Worm (Caenorhabditis elegans) whole organism, mixed stage, embryonic: ENCODE measurements around the gene sri-4.

Experiments
- blmp-1 ChIP-seq: fragments of 150-350 bp; optimal IDR thresholded peaks from 2 replicates; lab custom pipeline; 2014; ENCODE audit warnings: missing biosample characterization, missing genetic modification characterization
- drap-1 ChIP-seq: fragments of 200-800 bp; sonication (Bioruptor generic); optimal IDR thresholded peaks from 3 replicates; lab custom pipeline; 2018; ENCODE audit warnings: mild to moderate bottlenecking, missing genetic modification characterization, missing compliant biosample characterization
- elt-1 ChIP-seq: sonication (generic microtip); optimal IDR thresholded peaks from 2 replicates; lab custom pipeline; 2017; ENCODE audit warnings: missing genetic modification characterization, mild to moderate bottlenecking, missing compliant biosample characterization, antibody characterized with exemption, moderate library complexity, borderline replicate concordance; ENCODE audit not compliant: insufficient read depth
- lsy-2 ChIP-seq: fragments of 150-350 bp; optimal IDR thresholded peaks from 2 replicates; lab custom pipeline; 2014; ENCODE audit warnings: missing biosample characterization, missing genetic modification characterization
- nhr-12 ChIP-seq: fragments of 150-350 bp; optimal IDR thresholded peaks from 2 replicates; lab custom pipeline; 2014; ENCODE audit warnings: missing biosample characterization, missing genetic modification characterization
- nhr-237 ChIP-seq: fragments of 150-350 bp; optimal IDR thresholded peaks from 2 replicates; lab custom pipeline; 2014; ENCODE audit warnings: missing biosample characterization, missing genetic modification characterization
- nhr-28 ChIP-seq: fragments of 150-350 bp; optimal IDR thresholded peaks from 2 replicates; lab custom pipeline; 2014; ENCODE audit warnings: missing biosample characterization, missing genetic modification characterization
- nhr-76 ChIP-seq: sonication (generic microtip); optimal IDR thresholded peaks from 2 replicates; lab custom pipeline; 2017; ENCODE audit warnings: missing biosample characterization, missing genetic modification characterization
- pha-4 ChIP-seq: fragments of 150-350 bp; optimal IDR thresholded peaks from 2 replicates; lab custom pipeline; 2018; ENCODE audit warnings: missing biosample characterization, missing genetic modification reagents, missing genetic modification characterization
- sem-2 ChIP-seq: fragments of 200-800 bp; sonication (Bioruptor generic); optimal IDR thresholded peaks from 2 replicates; lab custom pipeline; 2018; ENCODE audit warnings: mild to moderate bottlenecking, missing genetic modification characterization, missing compliant biosample characterization
- snpc-4 ChIP-seq: fragments of 150-350 bp; optimal IDR thresholded peaks from 2 replicates; lab custom pipeline; 2014; ENCODE audit warnings: missing biosample characterization, missing genetic modification characterization
- unc-62 ChIP-seq: fragments of 150-350 bp; optimal IDR thresholded peaks from 2 replicates; lab custom pipeline; 2014; ENCODE audit warnings: missing biosample characterization, missing genetic modification reagents, missing genetic modification characterization
- ztf-11 ChIP-seq: fragments of 150-350 bp; optimal IDR thresholded peaks from 2 replicates; lab custom pipeline; 2014; ENCODE audit warnings: missing biosample characterization, missing genetic modification characterization

- TF ChIP-seq nhr-12 (tag; lab: Kevin White, UChicago) (no peak), nhr-237 (tag; lab: Kevin White, UChicago) (no peak), pha-4 (tag; lab: Kevin White, UChicago) (no peak), snpc-4 (tag; lab: Kevin White, UChicago) (no peak), lsy-2 (tag; lab: Kevin White, UChicago) (no peak), nhr-28 (tag; lab: Kevin White, UChicago) (no peak), sem-2 (GFP tag; lab: Kevin White, UChicago) (no peak), nhr-76 (tag; lab: Kevin White, UChicago) (no peak), unc-62 (GFP tag; lab: Kevin White, UChicago) (no peak), elt-1 (tag; lab: Kevin White, UChicago) (no peak), ztf-11 (tag; lab: Kevin White, UChicago) (no peak), drap-1 (GFP tag; lab: Kevin White, UChicago) (no peak), blmp-1 (no peak)
These were observed 24.2 kb upstream of the sri-4 start, which contains the start of gene fbxb-72 for ce11 chrV:723895-724352.
